Fruit fly (Drosophila melanogaster) whole organism, prepupa: ENCODE measurements around the gene sage.
A peak's percentile ranks its signal among the peaks of the same experiment; 100 is the strongest.

Source experiments
- CG10631 ChIP-seq: fragments of 200-800 bp; sonication (Bioruptor generic); optimal IDR thresholded peaks from 2 replicates; lab custom pipeline; 2016; ENCODE audit warnings: missing biosample characterization, missing genetic modification characterization
- CG11294 ChIP-seq: fragments of 200-800 bp; sonication (Bioruptor generic); IDR thresholded peaks from 2 replicates; pipeline ENCODE4 v1.3.6; 2022; ENCODE audit warnings: missing biosample characterization, missing genetic modification characterization
- CG11762 ChIP-seq: fragments of 200-800 bp; sonication (Bioruptor generic); optimal IDR thresholded peaks from 3 replicates; lab custom pipeline; 2016; ENCODE audit warnings: missing biosample characterization, missing genetic modification characterization; ENCODE audit not compliant: insufficient read depth
- CG15336 ChIP-seq: fragments of 200-800 bp; sonication (Bioruptor generic); IDR thresholded peaks from 2 replicates; pipeline ENCODE4 v1.3.6; 2022; ENCODE audit warnings: missing biosample characterization, missing genetic modification characterization
- CG3032 ChIP-seq: fragments of 200-800 bp; optimal IDR thresholded peaks from 2 replicates; lab custom pipeline; 2019; ENCODE audit warnings: missing biosample characterization, mild to moderate bottlenecking, missing genetic modification characterization, moderate library complexity
- CG31627 ChIP-seq: fragments of 200-800 bp; sonication (Bioruptor generic); optimal IDR thresholded peaks from 3 replicates; lab custom pipeline; 2016; ENCODE audit warnings: missing biosample characterization, missing genetic modification characterization
- CG32006 ChIP-seq: fragments of 200-800 bp; sonication (Bioruptor generic); optimal IDR thresholded peaks from 3 replicates; lab custom pipeline; 2017; ENCODE audit warnings: missing biosample characterization, mild to moderate bottlenecking, missing genetic modification characterization
- CG34406 ChIP-seq: fragments of 200-800 bp; sonication (Bioruptor generic); optimal IDR thresholded peaks from 3 replicates; lab custom pipeline; 2016; ENCODE audit warnings: missing biosample characterization, missing genetic modification characterization
- CG3919 ChIP-seq: fragments of 200-800 bp; sonication (Bioruptor generic); optimal IDR thresholded peaks from 3 replicates; lab custom pipeline; 2016; ENCODE audit warnings: missing biosample characterization, missing genetic modification characterization
- CG4318 ChIP-seq: fragments of 200-800 bp; sonication (Bioruptor generic); optimal IDR thresholded peaks from 3 replicates; lab custom pipeline; 2017; ENCODE audit warnings: missing biosample characterization, mild to moderate bottlenecking, missing genetic modification characterization
- CG6276 ChIP-seq: fragments of 200-800 bp; sonication (Bioruptor generic); optimal IDR thresholded peaks from 2 replicates; lab custom pipeline; 2017; ENCODE audit warnings: missing biosample characterization, mild to moderate bottlenecking, missing genetic modification characterization
- CG6854 ChIP-seq: fragments of 200-800 bp; sonication (Bioruptor generic); optimal IDR thresholded peaks from 2 replicates; lab custom pipeline; 2017; ENCODE audit warnings: missing biosample characterization, mild to moderate bottlenecking, missing genetic modification characterization
- CG7368 ChIP-seq: fragments of 200-800 bp; sonication (Bioruptor generic); optimal IDR thresholded peaks from 3 replicates; lab custom pipeline; 2016; ENCODE audit warnings: missing biosample characterization, missing genetic modification characterization
- CG8119 ChIP-seq: fragments of 200-800 bp; sonication (Bioruptor generic); IDR thresholded peaks from 3 replicates; pipeline ENCODE4 v1.3.6; 2022; ENCODE audit warnings: missing biosample characterization, missing genetic modification characterization
- CG8319 ChIP-seq: fragments of 200-800 bp; sonication (Bioruptor generic); optimal IDR thresholded peaks from 3 replicates; lab custom pipeline; 2016; ENCODE audit warnings: missing biosample characterization, missing genetic modification characterization
- CG9139 ChIP-seq: fragments of 200-800 bp; sonication (Bioruptor generic); optimal IDR thresholded peaks from 3 replicates; lab custom pipeline; 2017; ENCODE audit warnings: missing biosample characterization, mild to moderate bottlenecking, missing genetic modification characterization
- Eip75B ChIP-seq: fragments of 200-800 bp; sonication (Bioruptor generic); optimal IDR thresholded peaks from 3 replicates; lab custom pipeline; 2016; ENCODE audit warnings: missing biosample characterization, missing genetic modification characterization
- Eip78C ChIP-seq: fragments of 200-800 bp; sonication (Bioruptor generic); peaks from one replicate; lab custom pipeline; 2016; ENCODE audit warnings: missing biosample characterization, missing genetic modification characterization
- Eip93F ChIP-seq: fragments of 200-800 bp; sonication (Bioruptor generic); optimal IDR thresholded peaks from 2 replicates; lab custom pipeline; 2016; ENCODE audit warnings: missing biosample characterization, mild to moderate bottlenecking, missing genetic modification characterization
- Ets96B ChIP-seq: fragments of 200-800 bp; optimal IDR thresholded peaks from 2 replicates; lab custom pipeline; 2019; ENCODE audit warnings: missing biosample characterization, mild to moderate bottlenecking, missing genetic modification characterization, moderate library complexity
- Gug ChIP-seq: fragments of 200-800 bp; sonication (Bioruptor generic); IDR thresholded peaks from 2 replicates; pipeline ENCODE4 v1.3.6; 2022; ENCODE audit warnings: missing biosample characterization, missing genetic modification characterization
- Hr38 ChIP-seq: sonication (Bioruptor generic); optimal IDR thresholded peaks from 2 replicates; lab custom pipeline; 2016; ENCODE audit warnings: missing biosample characterization, missing genetic modification characterization
- Hr39 ChIP-seq: fragments of 200-800 bp; sonication (Bioruptor generic); optimal IDR thresholded peaks from 2 replicates; lab custom pipeline; 2016; ENCODE audit warnings: missing biosample characterization, missing genetic modification characterization
- Hr4 ChIP-seq: fragments of 200-800 bp; sonication (Bioruptor generic); optimal IDR thresholded peaks from 3 replicates; lab custom pipeline; 2016; ENCODE audit warnings: missing biosample characterization, missing genetic modification characterization
- Lpt ChIP-seq: fragments of 200-800 bp; sonication (Bioruptor generic); optimal IDR thresholded peaks from 3 replicates; lab custom pipeline; 2016; ENCODE audit warnings: missing biosample characterization, missing genetic modification characterization
- Met ChIP-seq: fragments of 200-800 bp; sonication (Bioruptor generic); optimal IDR thresholded peaks from 3 replicates; lab custom pipeline; 2016; ENCODE audit warnings: missing biosample characterization, missing genetic modification characterization
- OdsH ChIP-seq: fragments of 200-800 bp; sonication (Bioruptor generic); optimal IDR thresholded peaks from 3 replicates; lab custom pipeline; 2016; ENCODE audit warnings: missing biosample characterization, missing genetic modification characterization
- Sox102F ChIP-seq: fragments of 200-800 bp; sonication (Bioruptor generic); optimal IDR thresholded peaks from 2 replicates; lab custom pipeline; 2016; ENCODE audit warnings: missing biosample characterization, mild to moderate bottlenecking, missing genetic modification characterization
- Sox14 ChIP-seq: fragments of 200-800 bp; sonication (Bioruptor generic); optimal IDR thresholded peaks from 3 replicates; lab custom pipeline; 2016; ENCODE audit warnings: missing biosample characterization, missing genetic modification characterization
- Sox15 ChIP-seq: fragments of 200-800 bp; sonication (Bioruptor generic); optimal IDR thresholded peaks from 3 replicates; lab custom pipeline; 2016; ENCODE audit warnings: missing biosample characterization, missing genetic modification characterization
- achi ChIP-seq: fragments of 200-800 bp; sonication (Bioruptor generic); optimal IDR thresholded peaks from 3 replicates; lab custom pipeline; 2016; ENCODE audit warnings: missing biosample characterization, missing genetic modification characterization
- acj6 ChIP-seq: fragments of 200-800 bp; sonication (Bioruptor generic); optimal IDR thresholded peaks from 3 replicates; lab custom pipeline; 2016; ENCODE audit warnings: missing biosample characterization, missing genetic modification characterization
- cyc ChIP-seq: fragments of 200-800 bp; sonication (Bioruptor generic); optimal IDR thresholded peaks from 3 replicates; lab custom pipeline; 2016; ENCODE audit warnings: missing biosample characterization, missing genetic modification characterization
- dac ChIP-seq: fragments of 200-800 bp; sonication (Bioruptor generic); optimal IDR thresholded peaks from 2 replicates; lab custom pipeline; 2017; ENCODE audit warnings: missing biosample characterization, mild to moderate bottlenecking, missing genetic modification characterization
- eg ChIP-seq: fragments of 200-800 bp; sonication (Bioruptor generic); IDR thresholded peaks from 3 replicates; pipeline ENCODE4 v1.3.6; 2022; ENCODE audit warnings: missing biosample characterization, missing genetic modification characterization
- esn ChIP-seq: fragments of 200-800 bp; sonication (Bioruptor generic); optimal IDR thresholded peaks from 2 replicates; lab custom pipeline; 2016; ENCODE audit warnings: missing biosample characterization, mild to moderate bottlenecking, missing genetic modification characterization, moderate library complexity
- fd59A ChIP-seq: fragments of 200-800 bp; sonication (Bioruptor generic); optimal IDR thresholded peaks from 2 replicates; lab custom pipeline; 2017; ENCODE audit warnings: missing biosample characterization, mild to moderate bottlenecking, missing genetic modification characterization, missing genetic modification reagents
- fd85E ChIP-seq: fragments of 200-800 bp; sonication (Bioruptor generic); optimal IDR thresholded peaks from 3 replicates; lab custom pipeline; 2016; ENCODE audit warnings: missing biosample characterization, missing genetic modification characterization
- fkh ChIP-seq: fragments of 200-800 bp; sonication (Bioruptor generic); optimal IDR thresholded peaks from 3 replicates; lab custom pipeline; 2017; ENCODE audit warnings: missing biosample characterization, mild to moderate bottlenecking, missing genetic modification characterization, moderate library complexity
- net ChIP-seq: fragments of 200-800 bp; sonication (Bioruptor generic); optimal IDR thresholded peaks from 3 replicates; lab custom pipeline; 2016; ENCODE audit warnings: missing biosample characterization, missing genetic modification characterization
- pdm3 ChIP-seq: fragments of 200-800 bp; sonication (Bioruptor generic); optimal IDR thresholded peaks from 3 replicates; lab custom pipeline; 2016; ENCODE audit warnings: missing biosample characterization, missing genetic modification characterization
- salr ChIP-seq, 2 experiments: fragments of 200-800 bp; sonication (Bioruptor generic); optimal IDR thresholded peaks; 3 replicates each; lab custom pipeline; 2016 to 2018; ENCODE audit warnings: missing biosample characterization in 2 of 2, missing genetic modification characterization in 2 of 2, mild to moderate bottlenecking in 1 of 2
- spab ChIP-seq: fragments of 200-800 bp; sonication (Bioruptor generic); optimal IDR thresholded peaks from 2 replicates; lab custom pipeline; 2017; ENCODE audit warnings: missing biosample characterization, mild to moderate bottlenecking, missing genetic modification characterization, missing genetic modification reagents
- topi ChIP-seq: fragments of 200-800 bp; sonication (Bioruptor generic); optimal IDR thresholded peaks from 3 replicates; lab custom pipeline; 2016; ENCODE audit warnings: missing biosample characterization, missing genetic modification characterization

Gene sage

DNA sequence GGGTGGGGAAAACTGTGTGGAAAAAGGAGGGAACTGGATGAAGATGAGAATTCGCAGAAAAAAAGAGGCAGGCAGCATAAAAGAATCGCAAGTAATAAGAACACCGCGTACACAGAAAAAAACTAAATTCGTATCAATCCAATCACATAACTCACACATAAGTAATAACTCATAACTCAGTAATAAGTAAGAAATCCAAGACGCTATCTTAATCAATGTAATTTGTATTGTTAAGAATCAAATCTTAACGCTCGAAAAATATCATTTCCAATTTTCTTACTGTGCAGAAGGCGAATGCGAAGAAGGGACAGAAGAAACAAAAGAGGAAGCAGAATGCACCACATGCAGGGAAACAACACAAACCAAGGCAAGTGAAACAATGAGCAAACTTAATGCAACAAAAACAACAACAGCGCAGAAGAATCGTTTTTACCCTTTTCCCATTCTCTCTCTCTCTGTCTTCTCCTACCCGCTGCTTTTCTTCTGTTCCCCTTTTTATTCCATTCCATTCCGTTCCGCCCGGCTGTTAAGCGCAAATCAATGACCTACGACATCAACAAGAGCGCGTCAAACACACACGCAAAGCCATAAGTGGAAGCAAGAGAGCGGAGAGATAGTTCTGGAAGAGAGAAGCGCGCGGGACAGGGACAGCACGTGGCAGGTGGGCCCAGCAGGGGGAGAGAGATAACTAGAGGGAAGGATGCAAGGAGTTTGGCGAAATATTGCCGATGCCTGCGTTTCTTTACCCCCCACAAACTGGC is 34.7 kb downstream of the sage start (continued):
- TF ChIP-seq CG10631: peak; percentile 100
- TF ChIP-seq fd85E (GFP tag; lab: Kevin White, UChicago): peak; percentile 97
- TF ChIP-seq CG8319 (GFP tag; lab: Kevin White, UChicago): peak; percentile 98
- peak; percentile 99 for TF ChIP-seq Met (GFP tag; lab: Kevin White, UChicago)
- peak; percentile 99 for TF ChIP-seq esn (GFP tag; lab: Kevin White, UChicago)
- peak; percentile 86 for TF ChIP-seq CG4318 (GFP tag; lab: Kevin White, UChicago)
- peak; percentile 99 for TF ChIP-seq cyc (GFP tag; lab: Kevin White, UChicago)
- peak; percentile 99 for TF ChIP-seq CG7368 (GFP tag; lab: Kevin White, UChicago)
- peak; percentile 99 for TF ChIP-seq CG31627
- TF ChIP-seq Hr4 (GFP tag; lab: Kevin White, UChicago): peak; percentile 94
- TF ChIP-seq achi (GFP tag; lab: Kevin White, UChicago): peak; percentile 99
- peak; percentile 99 for TF ChIP-seq Sox102F (GFP tag; lab: Kevin White, UChicago)
- peak; percentile 96 for TF ChIP-seq CG32006
- TF ChIP-seq Eip75B (GFP tag; lab: Kevin White, UChicago): peak; percentile 100
- TF ChIP-seq Sox14 (GFP tag; lab: Kevin White, UChicago): peak; percentile 100
- no peak for TF ChIP-seq Hr38 (GFP tag; lab: Kevin White, UChicago)
- TF ChIP-seq CG15336 (GFP tag; lab: Robert Waterston, UW): peak; percentile 96
- peak; percentile 99 for TF ChIP-seq net
- peak; percentile 99 for TF ChIP-seq topi
- TF ChIP-seq pdm3 (GFP tag; lab: Kevin White, UChicago): peak; percentile 99

DNA sequence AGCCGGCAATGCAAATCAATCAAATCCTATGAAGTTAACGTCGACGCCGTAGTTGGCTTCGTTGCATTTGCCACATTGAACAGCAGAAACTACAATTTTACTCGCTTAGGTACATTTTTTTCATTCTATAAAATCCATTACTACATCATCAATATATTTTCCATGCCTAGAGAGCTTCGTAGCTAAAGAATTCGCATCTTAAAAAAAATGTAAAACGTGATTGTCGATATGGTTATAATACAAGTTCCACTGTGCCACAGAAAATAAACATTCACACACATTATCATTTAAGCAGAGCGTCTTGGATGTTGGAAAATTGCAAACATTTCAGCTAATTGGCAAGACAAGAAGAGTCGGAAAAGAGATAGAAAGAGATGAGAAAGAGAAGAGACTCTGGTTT is 36.0 kb downstream of the sage start:
- peak; percentile 9 for TF ChIP-seq OdsH
- peak; percentile 54 for TF ChIP-seq Hr4 (GFP tag; lab: Kevin White, UChicago)
- no peak for TF ChIP-seq CG8319 (GFP tag; lab: Kevin White, UChicago)
- TF ChIP-seq Eip78C (GFP tag; lab: Kevin White, UChicago): peak; percentile 67
- TF ChIP-seq fd85E (GFP tag; lab: Kevin White, UChicago): no peak
- peak; percentile 31; the same call in 1 of the 2 replicates for TF ChIP-seq Gug (GFP tag; lab: Robert Waterston, UW)
- peak; percentile 37 for TF ChIP-seq Lpt (GFP tag; lab: Kevin White, UChicago)
- peak; percentile 36 for TF ChIP-seq pdm3 (GFP tag; lab: Kevin White, UChicago)
- TF ChIP-seq eg (GFP tag; lab: Robert Waterston, UW): peak; percentile 71
- TF ChIP-seq CG15336 (GFP tag; lab: Robert Waterston, UW): peak; percentile 82
- no peak for TF ChIP-seq esn (GFP tag; lab: Kevin White, UChicago)
- peak; percentile 44; the same call in 2 of the 3 replicates for TF ChIP-seq CG8119 (GFP tag; lab: Robert Waterston, UW)
- no peak for TF ChIP-seq acj6
- TF ChIP-seq Sox14 (GFP tag; lab: Kevin White, UChicago): peak; percentile 8
- TF ChIP-seq Eip93F: no peak
- TF ChIP-seq Hr39 (GFP tag; lab: Kevin White, UChicago): no peak
- no peak for TF ChIP-seq achi (GFP tag; lab: Kevin White, UChicago)

DNA sequence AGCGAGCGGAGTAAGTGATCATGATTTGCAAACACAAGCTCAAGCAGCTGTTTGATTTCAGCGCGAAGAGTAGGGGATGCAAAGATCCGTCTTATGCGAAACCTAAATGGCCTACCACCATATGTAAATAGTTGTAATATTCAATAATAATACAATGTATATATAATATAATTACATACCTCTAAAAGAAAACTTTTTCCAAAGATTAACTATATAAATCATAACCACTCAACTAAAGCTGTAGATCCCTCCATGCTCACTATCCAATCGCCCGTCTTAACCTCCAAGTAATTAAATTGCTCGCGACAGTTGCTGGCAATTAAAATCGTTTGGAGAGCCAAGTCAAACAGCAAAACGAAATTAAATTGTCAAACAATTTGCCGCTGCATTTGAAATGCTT is 36.6 kb downstream of the sage start:
- TF ChIP-seq Ets96B (tag; lab: Kevin White, UChicago) (peak; percentile 83), CG11762 (GFP tag; lab: Kevin White, UChicago) (peak; percentile 79), dac (peak; percentile 84), fd59A (peak; percentile 68), CG6276 (GFP tag; lab: Kevin White, UChicago) (peak; percentile 91), spab (GFP tag; lab: Kevin White, UChicago) (peak; percentile 78), eg (GFP tag; lab: Robert Waterston, UW) (peak; percentile 96), CG9139 (GFP tag; lab: Kevin White, UChicago) (peak; percentile 54), Sox14 (GFP tag; lab: Kevin White, UChicago) (peak; percentile 63), fkh (GFP tag; lab: Kevin White, UChicago) (peak; percentile 31), Hr39 (GFP tag; lab: Kevin White, UChicago) (peak; percentile 62), salr (GFP tag; optimal IDR thresholded peaks at IDR 0.05; lab: Kevin White, UChicago) (peak; percentile 52 to 54), Sox15 (GFP tag; lab: Kevin White, UChicago) (peak; percentile 67), CG15336 (GFP tag; lab: Robert Waterston, UW) (peak; percentile 96), CG4318 (GFP tag; lab: Kevin White, UChicago) (peak; percentile 84), CG34406 (peak; percentile 85), Gug (GFP tag; lab: Robert Waterston, UW) (peak; percentile 89), esn (GFP tag; lab: Kevin White, UChicago) (peak; percentile 79), CG6854 (GFP tag; lab: Kevin White, UChicago) (no peak), topi (peak; percentile 75), CG31627 (peak; percentile 60), OdsH (peak; percentile 91), CG3919 (peak; percentile 90), CG3032 (tag; lab: Kevin White, UChicago) (peak; percentile 82), fd85E (GFP tag; lab: Kevin White, UChicago) (no peak), CG11294 (peak; percentile 92), Eip78C (GFP tag; lab: Kevin White, UChicago) (peak; percentile 93)
